Fruit fly (Drosophila melanogaster): ENCODE data around the gene CG11672.

CG11672 gene

dm6 chr3R:8317215-8317614 is 26.8 kb upstream of the CG11672 start, which contains the start of gene Ctr1B:
TSS of gene Ctr1B (plus strand) at chr3R:8317612.
- TF ChIP-seq CG8159 (tag; optimal IDR thresholded peaks at IDR 0.05) (no peak), CG14655 (GFP tag; optimal IDR thresholded peaks at IDR 0.05) (no peak), Ets98B (GFP tag; IDR thresholded peaks at IDR 0.05) (no peak), CG32121 (GFP tag; IDR thresholded peaks at IDR 0.05) (no peak), gl (tag; optimal IDR thresholded peaks at IDR 0.05) (no peak), CG34367 (tag; optimal IDR thresholded peaks at IDR 0.05) (no peak), Pif1A (GFP tag; optimal IDR thresholded peaks at IDR 0.05) (no peak), EcR (GFP tag; optimal IDR thresholded peaks at IDR 0.05) (no peak), CG12605 (GFP tag; IDR thresholded peaks at IDR 0.05) (no peak), CG10348 (GFP tag; IDR thresholded peaks at IDR 0.05) (no peak), CG15710 (tag; optimal IDR thresholded peaks at IDR 0.05) (no peak), Snoo (tag; optimal IDR thresholded peaks at IDR 0.05) (no peak), CG13204 (GFP tag; optimal IDR thresholded peaks at IDR 0.05) (no peak), CG17806 (tag; optimal IDR thresholded peaks at IDR 0.05) (no peak), CG8301 (tag; optimal IDR thresholded peaks at IDR 0.05) (no peak)

- TF ChIP-seq EcR (GFP tag; optimal IDR thresholded peaks at IDR 0.05) (no peak), CG8301 (tag; optimal IDR thresholded peaks at IDR 0.05) (no peak), CG14655 (GFP tag; optimal IDR thresholded peaks at IDR 0.05) (no peak), CG17806 (tag; optimal IDR thresholded peaks at IDR 0.05) (no peak), CG34367 (tag; optimal IDR thresholded peaks at IDR 0.05) (no peak), Pif1B (GFP tag; optimal IDR thresholded peaks at IDR 0.05) (no peak), CG32121 (GFP tag; IDR thresholded peaks at IDR 0.05) (no peak), Snoo (tag; optimal IDR thresholded peaks at IDR 0.05) (no peak), CG9948 (tag; optimal IDR thresholded peaks at IDR 0.05) (no peak), D1 (tag; optimal IDR thresholded peaks at IDR 0.05) (no peak)
Measured at dm6 chr3R:8316344-8317105, 26.1 kb upstream of the CG11672 start, which contains the start of gene Coq2. TSS of gene Coq2 (minus strand) at chr3R:8316543.

- TF ChIP-seq Pif1A (GFP tag; optimal IDR thresholded peaks at IDR 0.05) (no peak), CG10348 (GFP tag; IDR thresholded peaks at IDR 0.05) (no peak), rn (GFP tag; IDR thresholded peaks at IDR 0.05) (no peak), Snoo (tag; optimal IDR thresholded peaks at IDR 0.05) (no peak), Ets98B (GFP tag; IDR thresholded peaks at IDR 0.05) (no peak), CG17806 (tag; optimal IDR thresholded peaks at IDR 0.05) (no peak), gl (tag; optimal IDR thresholded peaks at IDR 0.05) (no peak), CG13204 (GFP tag; optimal IDR thresholded peaks at IDR 0.05) (no peak), EcR (GFP tag; optimal IDR thresholded peaks at IDR 0.05) (no peak), CG9948 (tag; optimal IDR thresholded peaks at IDR 0.05) (no peak), CG32121 (GFP tag; IDR thresholded peaks at IDR 0.05) (no peak), CG12605 (GFP tag; IDR thresholded peaks at IDR 0.05) (no peak), CG34367 (tag; optimal IDR thresholded peaks at IDR 0.05) (no peak), CG14655 (GFP tag; optimal IDR thresholded peaks at IDR 0.05) (no peak), D1 (tag; optimal IDR thresholded peaks at IDR 0.05) (no peak), Pif1B (GFP tag; optimal IDR thresholded peaks at IDR 0.05) (no peak), CG4496 (GFP tag; IDR thresholded peaks at IDR 0.05) (no peak), CG15710 (tag; optimal IDR thresholded peaks at IDR 0.05) (no peak)
Measured at dm6 chr3R:8313038-8313437, 22.7 kb upstream of the CG11672 start, which contains the start of gene CG7483. TSS of gene CG7483 (plus strand) at chr3R:8313208.

dm6 chr3R:8312037-8312436 is 21.7 kb upstream of the CG11672 start, which contains the start of the genes CG11694 and CG11698:
TSS of gene CG11694 (minus strand) at chr3R:8312137.
TSS of gene CG11698 (plus strand) at chr3R:8312188.
- TF ChIP-seq Pif1B (GFP tag; optimal IDR thresholded peaks at IDR 0.05): no peak
- TF ChIP-seq fd96Ca (GFP tag; IDR thresholded peaks at IDR 0.05): no peak
- no peak for TF ChIP-seq CG12605 (GFP tag; IDR thresholded peaks at IDR 0.05)
- TF ChIP-seq CG8159 (tag; optimal IDR thresholded peaks at IDR 0.05): no peak

dm6 chr3R:8310678-8311077 is 20.3 kb upstream of the CG11672 start, which contains the start of gene CG11693:
TSS of gene CG11693 (minus strand) at chr3R:8310778.
- TF ChIP-seq CG8159 (tag; optimal IDR thresholded peaks at IDR 0.05) (no peak), CG13204 (GFP tag; optimal IDR thresholded peaks at IDR 0.05) (no peak), EcR (GFP tag; optimal IDR thresholded peaks at IDR 0.05) (no peak), CG9948 (tag; optimal IDR thresholded peaks at IDR 0.05) (no peak), CG12605 (GFP tag; IDR thresholded peaks at IDR 0.05) (no peak), Pif1B (GFP tag; optimal IDR thresholded peaks at IDR 0.05) (no peak), D1 (tag; optimal IDR thresholded peaks at IDR 0.05) (no peak), Ets98B (GFP tag; IDR thresholded peaks at IDR 0.05) (no peak), CG15710 (tag; optimal IDR thresholded peaks at IDR 0.05) (no peak), CG10348 (GFP tag; IDR thresholded peaks at IDR 0.05) (no peak), rn (GFP tag; IDR thresholded peaks at IDR 0.05) (no peak), CG8301 (tag; optimal IDR thresholded peaks at IDR 0.05) (no peak), CG4496 (GFP tag; IDR thresholded peaks at IDR 0.05) (no peak), gl (tag; optimal IDR thresholded peaks at IDR 0.05) (no peak)

dm6 chr3R:8308515-8308959 is 18.2 kb upstream of the CG11672 start, which contains the start of gene tex:
TSS of gene tex (minus strand) at chr3R:8308645.
- TF ChIP-seq CG10348 (GFP tag; IDR thresholded peaks at IDR 0.05): no peak
- no peak for TF ChIP-seq CG17806 (tag; optimal IDR thresholded peaks at IDR 0.05)
- no peak for TF ChIP-seq D1 (tag; optimal IDR thresholded peaks at IDR 0.05)
- no peak for TF ChIP-seq CG8301 (tag; optimal IDR thresholded peaks at IDR 0.05)
- no peak for TF ChIP-seq CG8159 (tag; optimal IDR thresholded peaks at IDR 0.05)
- no peak for TF ChIP-seq CG34367 (tag; optimal IDR thresholded peaks at IDR 0.05)
- no peak for TF ChIP-seq CG13204 (GFP tag; optimal IDR thresholded peaks at IDR 0.05)
- TF ChIP-seq Snoo (tag; optimal IDR thresholded peaks at IDR 0.05): no peak
- no peak for TF ChIP-seq CG9948 (tag; optimal IDR thresholded peaks at IDR 0.05)
